Worm (Caenorhabditis elegans) whole organism, L3 larva: ENCODE measurements around the gene M02D8.7.

ENCODE experiments used
- R02D3.7 ChIP-seq: fragments of 150-350 bp; optimal IDR thresholded peaks from 2 replicates; lab custom pipeline; 2014; ENCODE audit warnings: missing biosample characterization, missing genetic modification characterization
- aly-2 ChIP-seq: fragments of 150-350 bp; optimal IDR thresholded peaks from 2 replicates; lab custom pipeline; 2014; ENCODE audit warnings: missing biosample characterization, missing genetic modification characterization
- ceh-28 ChIP-seq: fragments of 150-350 bp; optimal IDR thresholded peaks from 2 replicates; lab custom pipeline; 2014; ENCODE audit warnings: missing biosample characterization, missing genetic modification reagents, missing genetic modification characterization
- ceh-82 ChIP-seq: fragments of 150-350 bp; optimal IDR thresholded peaks from 2 replicates; lab custom pipeline; 2014; ENCODE audit warnings: missing biosample characterization, missing genetic modification characterization
- ceh-9 ChIP-seq: sonication (generic microtip); optimal IDR thresholded peaks from 2 replicates; lab custom pipeline; 2018; ENCODE audit warnings: missing biosample characterization, missing genetic modification characterization
- egl-5 ChIP-seq: fragments of 150-350 bp; optimal IDR thresholded peaks from 2 replicates; lab custom pipeline; 2017; ENCODE audit warnings: missing biosample characterization, missing genetic modification reagents, missing genetic modification characterization, inconsistent platforms
- elt-2 ChIP-seq: sonication (generic microtip); optimal IDR thresholded peaks from 2 replicates; lab custom pipeline; 2016; ENCODE audit warnings: missing genetic modification reagents, mild to moderate bottlenecking, missing genetic modification characterization, missing compliant biosample characterization
- elt-3 ChIP-seq, 3 experiments: fragments of 150-350 bp in 1 of 3; sonication (generic microtip) in 2 of 3; optimal IDR thresholded peaks; 2 replicates in 2 of 3; 4 replicates in 1 of 3; lab custom pipeline; 2014 to 2017; ENCODE audit warnings: missing biosample characterization in 3 of 3, missing genetic modification characterization in 3 of 3
- eor-1 ChIP-seq, 2 experiments: fragments of 150-350 bp; optimal IDR thresholded peaks; 2 replicates each; lab custom pipeline; 2014 to 2018; ENCODE audit warnings: missing biosample characterization in 2 of 2, missing genetic modification characterization in 2 of 2
- fkh-2 ChIP-seq: fragments of 150-350 bp; optimal IDR thresholded peaks from 2 replicates; lab custom pipeline; 2014; ENCODE audit warnings: missing biosample characterization, missing genetic modification reagents, missing genetic modification characterization
- fos-1 ChIP-seq: fragments of 150-350 bp; optimal IDR thresholded peaks from 2 replicates; lab custom pipeline; 2014; ENCODE audit warnings: missing biosample characterization, missing genetic modification characterization
- lin-15B ChIP-seq: fragments of 150-350 bp; optimal IDR thresholded peaks from 2 replicates; lab custom pipeline; 2014; ENCODE audit warnings: missing biosample characterization, missing genetic modification characterization
- lin-39 ChIP-seq: fragments of 150-350 bp; optimal IDR thresholded peaks from 2 replicates; lab custom pipeline; 2018; ENCODE audit warnings: missing biosample characterization, missing genetic modification reagents, missing genetic modification characterization
- mdl-1 ChIP-seq: fragments of 150-350 bp; optimal IDR thresholded peaks from 2 replicates; lab custom pipeline; 2014; ENCODE audit warnings: missing biosample characterization, missing genetic modification characterization
- mml-1 ChIP-seq: fragments of 150-350 bp; sonication (generic microtip); optimal IDR thresholded peaks from 3 replicates; lab custom pipeline; 2014; ENCODE audit warnings: missing biosample characterization, missing genetic modification characterization
- nfya-1 ChIP-seq: sonication (generic microtip); optimal IDR thresholded peaks from 2 replicates; lab custom pipeline; 2017; ENCODE audit warnings: missing genetic modification characterization, mild to moderate bottlenecking, missing compliant biosample characterization, antibody characterized with exemption, moderate library complexity; ENCODE audit not compliant: insufficient read depth
- nhr-11 ChIP-seq: fragments of 150-350 bp; optimal IDR thresholded peaks from 2 replicates; lab custom pipeline; 2014; ENCODE audit warnings: missing biosample characterization, missing genetic modification characterization
- nhr-23 ChIP-seq: fragments of 150-350 bp; optimal IDR thresholded peaks from 2 replicates; lab custom pipeline; 2014; ENCODE audit warnings: missing biosample characterization, missing genetic modification reagents, missing genetic modification characterization
- nhr-237 ChIP-seq: fragments of 150-350 bp; optimal IDR thresholded peaks from 2 replicates; lab custom pipeline; 2014; ENCODE audit warnings: missing biosample characterization, missing genetic modification characterization
- nhr-25 ChIP-seq: sonication (generic microtip); optimal IDR thresholded peaks from 2 replicates; lab custom pipeline; 2017; ENCODE audit warnings: missing biosample characterization, missing genetic modification characterization
- nhr-28 ChIP-seq: fragments of 150-350 bp; optimal IDR thresholded peaks from 2 replicates; lab custom pipeline; 2014; ENCODE audit warnings: missing biosample characterization, missing genetic modification characterization
- nhr-43 ChIP-seq: sonication (generic microtip); optimal IDR thresholded peaks from 2 replicates; lab custom pipeline; 2016; ENCODE audit warnings: mild to moderate bottlenecking, missing genetic modification characterization, missing compliant biosample characterization; ENCODE audit not compliant: poor library complexity, severe bottlenecking
- nhr-67 ChIP-seq: fragments of 150-350 bp; optimal IDR thresholded peaks from 2 replicates; lab custom pipeline; 2014; ENCODE audit warnings: missing biosample characterization, missing genetic modification characterization
- nhr-76 ChIP-seq: fragments of 150-350 bp; sonication (generic microtip); optimal IDR thresholded peaks from 5 replicates; lab custom pipeline; 2014; ENCODE audit warnings: missing biosample characterization, missing genetic modification characterization
- nhr-77 ChIP-seq: fragments of 150-350 bp; optimal IDR thresholded peaks from 2 replicates; lab custom pipeline; 2014; ENCODE audit warnings: missing biosample characterization, missing genetic modification characterization
- pha-4 ChIP-seq: fragments of 150-350 bp; optimal IDR thresholded peaks from 2 replicates; lab custom pipeline; 2014; ENCODE audit warnings: missing biosample characterization, missing genetic modification reagents, missing genetic modification characterization
- pqm-1 ChIP-seq: fragments of 150-350 bp; optimal IDR thresholded peaks from 2 replicates; lab custom pipeline; 2017; ENCODE audit warnings: missing biosample characterization, missing genetic modification characterization, inconsistent platforms
- snpc-4 ChIP-seq: fragments of 150-350 bp; optimal IDR thresholded peaks from 2 replicates; lab custom pipeline; 2014; ENCODE audit warnings: missing biosample characterization, missing genetic modification characterization
- tbx-2 ChIP-seq: sonication (generic microtip); optimal IDR thresholded peaks from 2 replicates; lab custom pipeline; 2016; ENCODE audit warnings: mild to moderate bottlenecking, missing genetic modification characterization, missing compliant biosample characterization
- ztf-11 ChIP-seq: fragments of 150-350 bp; optimal IDR thresholded peaks from 2 replicates; lab custom pipeline; 2014; ENCODE audit warnings: missing biosample characterization, missing genetic modification characterization
- ztf-4 ChIP-seq: fragments of 150-350 bp; optimal IDR thresholded peaks from 2 replicates; lab custom pipeline; 2014; ENCODE audit warnings: missing biosample characterization, missing genetic modification characterization

Gene M02D8.7

ce11 chrX:8764044-8764443, 21.2 kb upstream of the M02D8.7 start:
- TF ChIP-seq egl-5 (peak; percentile 98), ztf-11 (tag; lab: Kevin White, UChicago) (no peak)

ce11 chrX:8763607-8764006, 20.8 kb upstream of the M02D8.7 start, which contains the start of gene zig-12:
zig-12 (plus strand) TSS chrX:8763907.
- TF ChIP-seq fos-1 (tag; lab: Kevin White, UChicago) (no peak), elt-3 (tag; optimal IDR thresholded peaks at IDR 0.05; lab: Kevin White, UChicago) (no peak), ceh-82 (tag; lab: Kevin White, UChicago) (no peak), fkh-2 (tag; lab: Kevin White, UChicago) (no peak), R02D3.7 (tag; lab: Kevin White, UChicago) (no peak), eor-1 (tag; optimal IDR thresholded peaks at IDR 0.05; lab: Kevin White, UChicago) (no peak), ztf-4 (tag; lab: Kevin White, UChicago) (no peak), nhr-11 (no peak), nhr-76 (no peak)
- TF ChIP-seq, all 47 proteins: peak for 0

ce11 chrX:8762927-8763326, 20.1 kb upstream of the M02D8.7 start:
- TF ChIP-seq lin-15B (tag; lab: Kevin White, UChicago) (no peak), ceh-28 (tag; lab: Kevin White, UChicago) (no peak), nfya-1 (peak; percentile 19)

ce11 chrX:8761497-8761896, 18.7 kb upstream of the M02D8.7 start, which contains the start of gene M02D8.5:
M02D8.5 (minus strand) TSS chrX:8761597.
- no peak for TF ChIP-seq ceh-28 (tag; lab: Kevin White, UChicago)
- no peak for TF ChIP-seq nhr-28
- TF ChIP-seq nhr-77 (tag; lab: Kevin White, UChicago): no peak
- no peak for TF ChIP-seq aly-2
- TF ChIP-seq nhr-67 (tag; lab: Kevin White, UChicago): no peak
- no peak for TF ChIP-seq ceh-9 (tag; lab: Kevin White, UChicago)
- no peak for TF ChIP-seq R02D3.7 (tag; lab: Kevin White, UChicago)
- TF ChIP-seq elt-2 (tag; lab: Kevin White, UChicago): no peak
- no peak for TF ChIP-seq elt-3 (tag; optimal IDR thresholded peaks at IDR 0.05; lab: Kevin White, UChicago)
- TF ChIP-seq nfya-1: no peak
- no peak for TF ChIP-seq fos-1 (tag; lab: Kevin White, UChicago)
- TF ChIP-seq nhr-43 (tag; lab: Kevin White, UChicago): no peak
- no peak for TF ChIP-seq nhr-237 (tag; lab: Kevin White, UChicago)

- TF ChIP-seq pqm-1: peak; percentile 22
- TF ChIP-seq lin-39: peak; percentile 18
- no peak for TF ChIP-seq snpc-4
These were observed 18.3 kb upstream of the M02D8.7 start for ce11 chrX:8761060-8761459.

ce11 chrX:8755987-8756386, 13.2 kb upstream of the M02D8.7 start:
- no peak for TF ChIP-seq lin-39
- peak; percentile 67 for TF ChIP-seq pqm-1
- peak; percentile 30 for TF ChIP-seq pha-4 (tag; lab: Kevin White, UChicago)
- TF ChIP-seq tbx-2 (tag; lab: Kevin White, UChicago): no peak
- no peak for TF ChIP-seq ztf-4 (tag; lab: Kevin White, UChicago)
- no peak for TF ChIP-seq nhr-43 (tag; lab: Kevin White, UChicago)
- peak; percentile 74 for TF ChIP-seq elt-2 (tag; lab: Kevin White, UChicago)

ce11 chrX:8754285-8754795, 11.5 kb upstream of the M02D8.7 start:
- TF ChIP-seq elt-2 (tag; lab: Kevin White, UChicago) (peak; percentile 12), nhr-28 (no peak), pha-4 (tag; lab: Kevin White, UChicago) (peak; percentile 6), egl-5 (no peak)
- TF ChIP-seq, all 47 proteins: peak for 2

- TF ChIP-seq pqm-1: peak; percentile 29
- no peak for TF ChIP-seq ztf-4 (tag; lab: Kevin White, UChicago)
- peak; percentile 81 for TF ChIP-seq nhr-43 (tag; lab: Kevin White, UChicago)
- TF ChIP-seq nhr-23: peak; percentile 68
- TF ChIP-seq elt-3 (tag; optimal IDR thresholded peaks at IDR 0.05; lab: Kevin White, UChicago): peak in 1 of 3 experiments; percentile 12
- TF ChIP-seq mdl-1 (tag; lab: Kevin White, UChicago): peak; percentile 44
- no peak for TF ChIP-seq mml-1 (tag; lab: Kevin White, UChicago)
- TF ChIP-seq nhr-25: peak; percentile 52
These were observed 9.8 kb upstream of the M02D8.7 start for ce11 chrX:8752546-8752945.
